Worm (Caenorhabditis elegans): ENCODE data around the gene F58D12.1.

DNA sequence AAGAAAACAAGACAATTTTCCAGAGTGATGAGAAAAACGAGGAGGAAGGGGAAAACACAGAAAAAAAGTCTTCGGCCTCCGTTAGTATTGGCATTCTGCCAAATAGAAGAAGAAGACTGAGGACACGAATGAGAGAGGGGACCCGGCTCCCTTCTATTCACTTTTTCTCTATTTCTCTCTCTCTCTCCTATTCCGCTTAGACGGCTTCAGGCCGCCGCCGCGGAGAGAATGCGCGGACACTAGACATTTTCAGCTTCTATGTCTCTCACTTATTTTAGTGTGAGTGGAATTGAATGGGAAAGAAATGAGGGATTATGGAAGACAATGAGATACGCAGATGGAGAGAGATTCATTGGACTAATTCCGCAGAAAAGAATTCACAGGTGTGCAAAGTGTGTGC lies 42.6 kb upstream of the F58D12.1 start:
- no peak for TF ChIP-seq ref-1 (GFP tag; conservative IDR thresholded peaks at IDR 0.05)
- 0 out of 2 replicates have a peak, but pooled peaks have one; percentile 4 for TF ChIP-seq flt-1 (GFP tag; IDR thresholded peaks at IDR 0.05)
- no peak for TF ChIP-seq tab-1 (GFP tag; IDR thresholded peaks at IDR 0.05)
- no peak for TF ChIP-seq med-1 (GFP tag; optimal IDR thresholded peaks at IDR 0.05; ENCODE audit: insufficient read depth)
- TF ChIP-seq cog-1 (tag; optimal IDR thresholded peaks at IDR 0.05): no peak
- no peak for TF ChIP-seq T22C8.4 (GFP tag; IDR thresholded peaks at IDR 0.05)
- no peak for TF ChIP-seq ztf-23 (GFP tag; IDR thresholded peaks at IDR 0.05)
